Fruit fly (Drosophila melanogaster): ENCODE results near the gene dpr17.

The dpr17 gene

dm6 chr3R:12090549-12090948, 4.1 kb upstream of the dpr17 start, which contains the start of gene ATP8B:
Gene ATP8B (minus strand): TSS chr3R:12090612.
- TF ChIP-seq bab1 (GFP tag; optimal IDR thresholded peaks at IDR 0.05) (peak; percentile 45), CG12768 (GFP tag; optimal IDR thresholded peaks at IDR 0.05) (peak; percentile 15), cnc (optimal IDR thresholded peaks at IDR 0.05) (no peak), CG11617 (GFP tag; optimal IDR thresholded peaks at IDR 0.05) (no peak), toe (GFP tag; optimal IDR thresholded peaks at IDR 0.05) (peak; percentile 18), ovo (GFP tag; optimal IDR thresholded peaks at IDR 0.05) (no peak)

dm6 chr3R:12113700-12114099, 19.0 kb downstream of the dpr17 start:
- TF ChIP-seq CG11617 (GFP tag; optimal IDR thresholded peaks at IDR 0.05) (no peak), Clk (GFP tag; optimal IDR thresholded peaks at IDR 0.05) (no peak), CG12768 (GFP tag; optimal IDR thresholded peaks at IDR 0.05) (no peak)

DNA sequence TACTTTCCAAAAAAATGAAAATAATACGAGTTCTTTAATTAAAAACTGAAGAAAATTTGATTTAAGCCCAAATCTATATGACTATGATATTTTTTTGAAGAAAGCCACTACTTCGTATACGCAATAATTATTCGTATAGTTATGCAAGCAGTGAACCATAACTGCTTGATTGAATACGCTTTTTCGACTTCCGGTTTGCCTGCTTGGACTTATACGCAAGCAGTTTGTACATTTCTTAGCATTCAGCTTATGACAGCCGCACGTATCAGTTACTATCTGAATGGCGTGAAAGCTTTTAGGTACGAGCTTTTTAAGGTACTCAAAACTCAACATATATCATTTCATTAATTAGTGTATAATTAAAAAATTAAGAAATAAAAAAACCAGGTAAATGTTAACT, 26.5 kb downstream of the dpr17 start:
- TF ChIP-seq tj (GFP tag; optimal IDR thresholded peaks at IDR 0.05): peak; percentile 9
- TF ChIP-seq cnc (optimal IDR thresholded peaks at IDR 0.05): no peak
- TF ChIP-seq ovo (GFP tag; optimal IDR thresholded peaks at IDR 0.05): peak; percentile 40
- TF ChIP-seq Hr96 (GFP tag; optimal IDR thresholded peaks at IDR 0.05): peak; percentile 65
- peak; percentile 12 for TF ChIP-seq CG11617 (GFP tag; optimal IDR thresholded peaks at IDR 0.05)
- no peak for TF ChIP-seq CG33017 (tag; optimal IDR thresholded peaks at IDR 0.05)
- no peak for TF ChIP-seq bab1 (GFP tag; optimal IDR thresholded peaks at IDR 0.05)
- no peak for TF ChIP-seq cic (GFP tag; optimal IDR thresholded peaks at IDR 0.05)
- TF ChIP-seq Mnt (GFP tag; optimal IDR thresholded peaks at IDR 0.05): peak; percentile 22
- TF ChIP-seq toe (GFP tag; optimal IDR thresholded peaks at IDR 0.05): peak; percentile 71
- TF ChIP-seq kay (GFP tag; ENCODE audit: borderline replicate concordance): no peak
- peak; percentile 77 for TF ChIP-seq CG7045 (GFP tag; optimal IDR thresholded peaks at IDR 0.05)
- TF ChIP-seq CG12768 (GFP tag; optimal IDR thresholded peaks at IDR 0.05): no peak
- TF ChIP-seq CG1620 (GFP tag; optimal IDR thresholded peaks at IDR 0.05): peak; percentile 49
- TF ChIP-seq Clk (GFP tag; optimal IDR thresholded peaks at IDR 0.05): peak; percentile 3
- TF ChIP-seq CG5204 (GFP tag; optimal IDR thresholded peaks at IDR 0.05): peak; percentile 57
- TF ChIP-seq pad (GFP tag; optimal IDR thresholded peaks at IDR 0.05): peak; percentile 37
- TF ChIP-seq CG14711 (tag; optimal IDR thresholded peaks at IDR 0.05): no peak
- TF ChIP-seq Crg-1 (GFP tag; optimal IDR thresholded peaks at IDR 0.05): peak; percentile 24
- peak; percentile 51 for TF ChIP-seq CG7101 (tag; optimal IDR thresholded peaks at IDR 0.05)

dm6 chr3R:12124843-12125242, 30.2 kb downstream of the dpr17 start:
- TF ChIP-seq kay (GFP tag; ENCODE audit: borderline replicate concordance) (no peak), pad (GFP tag; optimal IDR thresholded peaks at IDR 0.05) (no peak), Hr96 (GFP tag; optimal IDR thresholded peaks at IDR 0.05) (no peak), CG12768 (GFP tag; optimal IDR thresholded peaks at IDR 0.05) (no peak), tj (GFP tag; optimal IDR thresholded peaks at IDR 0.05) (no peak), cic (GFP tag; optimal IDR thresholded peaks at IDR 0.05) (no peak), ovo (GFP tag; optimal IDR thresholded peaks at IDR 0.05) (no peak), CG14711 (tag; optimal IDR thresholded peaks at IDR 0.05) (no peak), CG7101 (tag; optimal IDR thresholded peaks at IDR 0.05) (no peak), CG7045 (GFP tag; optimal IDR thresholded peaks at IDR 0.05) (no peak), CG33017 (tag; optimal IDR thresholded peaks at IDR 0.05) (no peak), bab1 (GFP tag; optimal IDR thresholded peaks at IDR 0.05) (no peak), CG1620 (GFP tag; optimal IDR thresholded peaks at IDR 0.05) (no peak), CG5204 (GFP tag; optimal IDR thresholded peaks at IDR 0.05) (no peak), Crg-1 (GFP tag; optimal IDR thresholded peaks at IDR 0.05) (no peak), toe (GFP tag; optimal IDR thresholded peaks at IDR 0.05) (no peak), Mnt (GFP tag; optimal IDR thresholded peaks at IDR 0.05) (no peak), Clk (GFP tag; optimal IDR thresholded peaks at IDR 0.05) (no peak), CG11617 (GFP tag; optimal IDR thresholded peaks at IDR 0.05) (no peak)

DNA sequence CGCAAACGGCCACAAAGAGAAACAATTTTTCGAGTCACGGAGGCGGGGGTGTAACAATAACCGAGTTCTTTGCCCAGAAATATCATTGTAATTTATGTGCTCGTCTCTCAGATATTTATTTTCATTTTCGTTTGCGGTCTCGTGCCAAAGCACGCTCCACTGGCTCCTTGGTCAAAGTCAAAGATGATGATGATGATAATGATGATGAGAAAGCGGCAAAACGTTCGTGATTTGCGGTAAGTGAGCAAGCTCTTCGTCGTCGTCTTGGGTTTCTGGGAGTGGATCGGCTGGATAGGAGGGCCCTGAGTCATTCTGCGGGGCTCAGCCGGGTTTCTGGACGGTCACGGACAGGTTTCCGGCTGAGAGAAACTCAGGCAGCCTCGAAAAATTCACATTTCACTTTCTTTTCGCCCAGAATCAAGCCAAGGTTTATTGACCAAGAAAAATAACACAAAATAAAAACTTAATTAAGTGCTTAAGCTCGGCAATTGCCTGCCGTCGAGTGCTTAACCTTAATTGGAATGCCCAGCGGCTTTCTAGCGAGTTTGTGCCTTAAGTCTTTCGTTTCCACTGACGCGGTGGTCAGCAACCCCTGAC, 30.9 kb downstream of the dpr17 start:
- no peak for TF ChIP-seq CG12768 (GFP tag; optimal IDR thresholded peaks at IDR 0.05)
- no peak for TF ChIP-seq CG7045 (GFP tag; optimal IDR thresholded peaks at IDR 0.05)
- no peak for TF ChIP-seq tj (GFP tag; optimal IDR thresholded peaks at IDR 0.05)
- TF ChIP-seq CG14711 (tag; optimal IDR thresholded peaks at IDR 0.05): no peak
- no peak for TF ChIP-seq cic (GFP tag; optimal IDR thresholded peaks at IDR 0.05)
- no peak for TF ChIP-seq Hr96 (GFP tag; optimal IDR thresholded peaks at IDR 0.05)
- no peak for TF ChIP-seq CG5204 (GFP tag; optimal IDR thresholded peaks at IDR 0.05)
- no peak for TF ChIP-seq toe (GFP tag; optimal IDR thresholded peaks at IDR 0.05)
- TF ChIP-seq Crg-1 (GFP tag; optimal IDR thresholded peaks at IDR 0.05): no peak
- TF ChIP-seq Mnt (GFP tag; optimal IDR thresholded peaks at IDR 0.05): no peak
- TF ChIP-seq ovo (GFP tag; optimal IDR thresholded peaks at IDR 0.05): no peak
- TF ChIP-seq bab1 (GFP tag; optimal IDR thresholded peaks at IDR 0.05): no peak
- no peak for TF ChIP-seq CG7101 (tag; optimal IDR thresholded peaks at IDR 0.05)
- no peak for TF ChIP-seq pad (GFP tag; optimal IDR thresholded peaks at IDR 0.05)

DNA sequence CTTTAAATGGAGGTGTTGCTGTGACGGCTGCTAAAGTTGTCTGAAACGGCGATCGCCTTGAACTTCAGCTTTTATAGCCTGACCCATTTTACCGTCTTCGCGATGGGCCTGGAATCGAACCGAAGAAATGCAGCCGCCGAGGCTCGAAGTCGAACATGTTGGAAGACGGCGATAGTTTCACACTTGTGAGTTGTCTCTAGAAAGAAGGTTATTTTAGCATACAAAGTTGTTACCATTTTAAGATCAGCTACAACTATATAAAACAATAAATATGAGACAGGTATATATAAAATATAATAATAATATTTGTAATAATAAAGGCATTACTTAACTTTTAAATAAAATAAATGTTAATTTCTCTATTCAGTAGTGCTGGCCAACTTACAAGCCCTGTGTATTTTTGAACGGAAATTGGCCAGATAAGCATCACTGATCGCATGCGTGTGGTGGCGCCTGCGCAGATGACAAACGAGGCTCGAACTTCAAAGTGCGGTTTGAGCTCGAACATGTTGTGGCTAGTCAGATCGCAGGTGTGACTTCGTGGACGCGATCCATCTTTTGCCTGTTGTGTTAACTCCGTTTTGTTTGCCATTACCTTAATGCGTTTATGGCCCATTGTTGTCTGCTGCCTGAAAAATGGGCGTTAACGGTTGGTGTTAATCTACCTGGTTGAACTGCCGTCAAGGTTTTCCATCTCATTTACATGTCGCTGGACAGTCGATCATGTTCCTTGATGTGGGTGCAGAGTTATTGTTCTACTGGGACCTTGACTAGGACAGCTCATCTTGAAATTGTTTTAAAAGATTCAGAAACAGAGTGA, 33.7 kb downstream of the dpr17 start, which contains the start of gene CG4702:
CG4702 (minus strand) TSS at position 51 of the 820 bp plus-strand sequence.
- TF ChIP-seq kay (GFP tag; ENCODE audit: borderline replicate concordance) (no peak), cic (GFP tag; optimal IDR thresholded peaks at IDR 0.05) (no peak)
